Worm (Caenorhabditis elegans): ENCODE data around the gene srh-229.

srh-229 gene

ce11 chrV:7529840-7530239 lies 25.7 kb upstream of the srh-229 start, which contains the start of gene swt-2:
TSS of gene swt-2 (plus strand) at chrV:7530140.
- no peak for TF ChIP-seq ZK546.5 (tag; optimal IDR thresholded peaks at IDR 0.05)
- TF ChIP-seq nhr-23 (tag; optimal IDR thresholded peaks at IDR 0.05) = no peak
- TF ChIP-seq lsy-12 (tag; optimal IDR thresholded peaks at IDR 0.05) = no peak
- no peak for TF ChIP-seq unc-62 (GFP tag; optimal IDR thresholded peaks at IDR 0.05)
- TF ChIP-seq elt-2 (tag; optimal IDR thresholded peaks at IDR 0.05) = no peak
- no peak for TF ChIP-seq mml-1 (tag; optimal IDR thresholded peaks at IDR 0.05)
- TF ChIP-seq eor-1 (tag; optimal IDR thresholded peaks at IDR 0.05) = no peak
- TF ChIP-seq snpc-4 (tag; optimal IDR thresholded peaks at IDR 0.05) = no peak
- TF ChIP-seq nhr-11 (tag; optimal IDR thresholded peaks at IDR 0.05) = no peak
- no peak for TF ChIP-seq elt-3 (tag; optimal IDR thresholded peaks at IDR 0.05)
- TF ChIP-seq daf-12 (tag; optimal IDR thresholded peaks at IDR 0.05) = no peak
- TF ChIP-seq mdl-1 (tag; optimal IDR thresholded peaks at IDR 0.05) = no peak
- TF ChIP-seq ztf-4 (tag; optimal IDR thresholded peaks at IDR 0.05) = no peak

DNA sequence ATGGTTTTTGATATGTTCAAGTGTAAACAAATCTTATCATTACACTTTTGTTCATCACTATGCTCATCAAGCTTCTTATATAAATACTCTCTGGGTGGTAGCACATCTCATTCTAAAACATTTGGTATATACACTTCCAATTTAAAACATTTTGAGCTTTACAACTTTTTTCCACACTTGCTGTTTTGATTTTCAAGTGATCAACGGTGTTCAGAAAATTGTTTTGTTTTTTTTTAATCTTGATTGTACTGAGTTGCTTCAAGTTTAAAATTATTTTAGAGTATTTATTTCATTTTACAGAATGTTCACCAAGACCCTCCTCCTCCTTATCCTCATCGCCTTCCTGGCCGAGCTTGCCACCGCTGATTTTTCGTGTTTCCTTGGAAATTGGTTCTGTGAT lies 24.6 kb upstream of the srh-229 start, which contains the start of gene C54F6.5:
TSS of gene C54F6.5 (plus strand) at position 301 of the 400 bp plus-strand sequence.
- TF ChIP-seq tbx-2 (tag; optimal IDR thresholded peaks at IDR 0.05) = no peak
- no peak for TF ChIP-seq lin-39 (tag; optimal IDR thresholded peaks at IDR 0.05)
- no peak for TF ChIP-seq fkh-2 (tag; optimal IDR thresholded peaks at IDR 0.05)
- no peak for TF ChIP-seq mml-1 (tag; optimal IDR thresholded peaks at IDR 0.05)
- TF ChIP-seq ZK546.5 (tag; optimal IDR thresholded peaks at IDR 0.05) = no peak
- no peak for TF ChIP-seq elt-3 (tag; optimal IDR thresholded peaks at IDR 0.05)
- TF ChIP-seq daf-12 (tag; optimal IDR thresholded peaks at IDR 0.05) = no peak
- TF ChIP-seq nhr-43 (tag; optimal IDR thresholded peaks at IDR 0.05; ENCODE audit: poor library complexity, severe bottlenecking) = no peak
- no peak for TF ChIP-seq ceh-16 (tag; optimal IDR thresholded peaks at IDR 0.05)
- no peak for TF ChIP-seq unc-39 (tag; optimal IDR thresholded peaks at IDR 0.05)
- TF ChIP-seq snpc-4 (tag; optimal IDR thresholded peaks at IDR 0.05) = no peak
- TF ChIP-seq mdl-1 (tag; optimal IDR thresholded peaks at IDR 0.05) = no peak
- TF ChIP-seq nhr-67 (tag; optimal IDR thresholded peaks at IDR 0.05) = no peak
- no peak for TF ChIP-seq sea-2 (GFP tag; optimal IDR thresholded peaks at IDR 0.05)
- no peak for TF ChIP-seq elt-2 (tag; optimal IDR thresholded peaks at IDR 0.05)
- no peak for TF ChIP-seq fkh-10 (GFP tag; optimal IDR thresholded peaks at IDR 0.05)

- TF ChIP-seq skn-1 (tag; optimal IDR thresholded peaks at IDR 0.05) (no peak), egl-27 (tag; optimal IDR thresholded peaks at IDR 0.05) (no peak), nhr-67 (tag; optimal IDR thresholded peaks at IDR 0.05) (no peak), lsy-12 (tag; optimal IDR thresholded peaks at IDR 0.05) (no peak), nfya-1 (tag; optimal IDR thresholded peaks at IDR 0.05; ENCODE audit: insufficient read depth) (no peak), ceh-28 (tag; optimal IDR thresholded peaks at IDR 0.05) (no peak), nhr-28 (tag; optimal IDR thresholded peaks at IDR 0.05) (no peak), tbx-2 (tag; optimal IDR thresholded peaks at IDR 0.05) (no peak), sea-2 (GFP tag; optimal IDR thresholded peaks at IDR 0.05) (no peak), mdl-1 (tag; optimal IDR thresholded peaks at IDR 0.05) (no peak), jun-1 (tag; optimal IDR thresholded peaks at IDR 0.05) (no peak), ztf-11 (tag; optimal IDR thresholded peaks at IDR 0.05) (no peak), pqm-1 (tag; optimal IDR thresholded peaks at IDR 0.05) (no peak), mml-1 (tag; optimal IDR thresholded peaks at IDR 0.05) (no peak), lin-15B (tag; optimal IDR thresholded peaks at IDR 0.05) (no peak), nhr-12 (tag; optimal IDR thresholded peaks at IDR 0.05) (no peak), fkh-10 (GFP tag; optimal IDR thresholded peaks at IDR 0.05) (no peak), ama-1 (optimal IDR thresholded peaks at IDR 0.05) (no peak), ceh-16 (tag; optimal IDR thresholded peaks at IDR 0.05) (no peak)
Observed at ce11 chrV:7527153-7527552, 23.0 kb upstream of the srh-229 start, which contains the start of gene C54F6.17. TSS of gene C54F6.17 (plus strand) at chrV:7527453.

DNA sequence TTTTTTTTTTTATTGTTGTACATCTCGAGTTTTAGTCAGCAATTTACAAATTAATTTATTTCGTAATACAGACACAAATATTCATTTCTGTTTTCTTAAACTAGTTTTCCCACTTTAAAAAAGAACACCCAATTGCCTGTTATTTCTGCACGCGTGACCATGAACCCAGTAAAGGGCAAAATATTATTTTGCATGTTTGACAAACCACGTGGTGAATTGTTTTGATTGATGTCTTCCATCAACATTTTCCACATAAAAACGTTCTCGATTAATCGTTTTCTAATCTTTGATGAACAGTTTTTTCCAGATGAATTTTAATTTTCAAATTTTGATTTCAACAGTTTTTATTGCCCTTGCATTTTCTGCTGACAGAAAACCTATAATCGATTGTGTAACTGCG lies 21.5 kb upstream of the srh-229 start, which contains the start of gene C54F6.18:
TSS of gene C54F6.18 (plus strand) at position 301 of the 400 bp plus-strand sequence.
- TF ChIP-seq elt-1 (tag; optimal IDR thresholded peaks at IDR 0.05) (no peak), egl-27 (tag; optimal IDR thresholded peaks at IDR 0.05) (no peak), eor-1 (tag; optimal IDR thresholded peaks at IDR 0.05) (no peak), nfya-1 (tag; optimal IDR thresholded peaks at IDR 0.05; ENCODE audit: insufficient read depth) (no peak), fkh-2 (tag; optimal IDR thresholded peaks at IDR 0.05) (no peak), pqm-1 (tag; optimal IDR thresholded peaks at IDR 0.05) (no peak), fos-1 (tag; optimal IDR thresholded peaks at IDR 0.05) (no peak), ceh-82 (tag; optimal IDR thresholded peaks at IDR 0.05) (no peak), lsy-12 (tag; optimal IDR thresholded peaks at IDR 0.05) (no peak), nhr-25 (tag; optimal IDR thresholded peaks at IDR 0.05) (no peak), ceh-9 (tag; optimal IDR thresholded peaks at IDR 0.05) (no peak), ceh-16 (tag; optimal IDR thresholded peaks at IDR 0.05) (no peak), sea-2 (GFP tag; optimal IDR thresholded peaks at IDR 0.05) (no peak), skn-1 (tag; optimal IDR thresholded peaks at IDR 0.05) (no peak), snpc-4 (tag; optimal IDR thresholded peaks at IDR 0.05) (no peak)
